Fruit fly (Drosophila melanogaster): ENCODE results near the gene CG15443.

The CG15443 gene

DNA sequence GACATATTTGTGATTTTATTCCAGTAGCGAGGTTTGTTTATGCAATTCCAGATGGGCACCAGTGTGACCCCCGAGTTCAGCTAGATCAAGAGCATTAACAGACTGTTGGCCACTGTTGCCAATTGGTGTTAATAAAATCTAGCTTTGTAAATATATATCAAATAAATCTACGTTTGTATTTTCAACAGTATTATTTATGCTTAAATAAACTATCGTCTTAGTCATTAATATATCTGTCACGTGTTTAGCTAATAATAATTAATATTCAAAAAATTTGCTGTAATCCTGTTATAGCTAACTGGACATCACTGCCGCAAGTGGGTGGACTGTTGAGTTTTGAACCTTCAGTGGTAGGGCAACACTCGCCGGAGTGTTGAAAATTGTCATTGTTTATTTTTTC is 3.7 kb downstream of the CG15443 start, which contains the start of the genes mRpL27 and CG15435 (continued):
- TF ChIP-seq CG7556 (GFP tag; optimal IDR thresholded peaks at IDR 0.05) (peak; percentile 7), Hmx (GFP tag; optimal IDR thresholded peaks at IDR 0.05) (no peak), CG12236 (GFP tag; optimal IDR thresholded peaks at IDR 0.05) (no peak), zen2 (GFP tag; IDR thresholded peaks at IDR 0.05; ENCODE audit: partially characterized antibody) (no peak), CG30431 (GFP tag; optimal IDR thresholded peaks at IDR 0.05) (no peak), CG18764 (GFP tag; optimal IDR thresholded peaks at IDR 0.05) (no peak), stc (GFP tag; IDR thresholded peaks at IDR 0.05) (no peak), Ets65A (GFP tag) (peak; percentile 86), CG11696 (GFP tag; IDR thresholded peaks at IDR 0.05) (no peak), mirr (GFP tag; optimal IDR thresholded peaks at IDR 0.05) (no peak), CG4617 (GFP tag; optimal IDR thresholded peaks at IDR 0.05; ENCODE audit: borderline replicate concordance) (peak; percentile 42), tap (tag; optimal IDR thresholded peaks at IDR 0.05) (no peak), sob (GFP tag; IDR thresholded peaks at IDR 0.05) (no peak), CG17361 (GFP tag; IDR thresholded peaks at IDR 0.05) (peak; percentile 59; the same call in 1 of the 3 replicates), psq (GFP tag; optimal IDR thresholded peaks at IDR 0.05) (no peak)

DNA sequence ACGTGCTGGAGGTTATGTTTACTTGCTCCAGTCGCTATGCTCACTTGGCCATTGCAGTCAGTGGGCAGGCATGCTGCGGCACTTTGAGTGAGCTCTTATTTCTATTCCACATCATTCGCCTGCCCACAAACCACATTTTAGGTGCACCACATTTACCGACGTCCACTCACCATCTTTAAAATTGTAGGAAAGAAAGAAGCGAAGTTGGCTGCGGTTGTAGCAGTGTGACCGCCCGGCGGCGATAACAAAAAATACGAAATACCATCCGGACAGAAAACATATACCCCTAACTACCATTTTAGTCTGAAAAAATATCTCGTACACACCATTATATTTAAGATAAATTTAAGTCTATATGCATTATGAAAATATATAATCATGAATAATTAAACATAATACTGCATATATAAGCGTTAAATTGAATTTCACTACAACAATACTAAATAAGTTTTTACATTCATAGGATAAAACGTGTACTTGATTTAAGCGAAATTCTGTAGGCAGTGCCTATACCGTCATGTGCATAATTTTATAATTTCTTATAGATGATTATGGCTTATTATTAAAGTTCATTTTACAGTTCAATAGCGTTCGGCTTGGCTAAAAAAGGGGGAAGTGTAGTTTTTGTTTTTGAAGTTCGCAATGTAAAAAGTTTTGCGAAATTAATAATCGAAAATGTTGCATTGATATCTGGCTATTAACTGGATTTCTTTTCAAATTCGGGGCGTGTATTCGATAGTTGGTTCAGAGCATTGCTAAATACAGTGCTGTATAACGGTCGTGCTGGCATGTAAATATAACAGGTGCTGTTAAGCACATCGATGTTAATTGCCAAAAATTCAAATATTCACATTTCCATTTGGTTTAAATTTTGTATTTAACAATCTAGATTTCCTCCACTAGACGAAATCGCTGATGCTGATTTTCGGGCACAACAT is 4.9 kb downstream of the CG15443 start, which contains the start of gene RpL27A:
Gene RpL27A, minus strand, starts transcription at position 246 of the 938 bp plus-strand sequence.
- TF ChIP-seq fu2 (GFP tag; optimal IDR thresholded peaks at IDR 0.05) = peak; percentile 63
- peak; percentile 67 for TF ChIP-seq CG30403 (GFP tag; optimal IDR thresholded peaks at IDR 0.05)
- no peak for TF ChIP-seq CG14965 (GFP tag; optimal IDR thresholded peaks at IDR 0.05; ENCODE audit: borderline replicate concordance)
- TF ChIP-seq tx (GFP tag; optimal IDR thresholded peaks at IDR 0.05) = no peak
- TF ChIP-seq lilli (GFP tag; optimal IDR thresholded peaks at IDR 0.05) = peak; percentile 60
- TF ChIP-seq CG11247 (GFP tag; IDR thresholded peaks at IDR 0.05) = peak; percentile 81
- TF ChIP-seq CG17385 (GFP tag; optimal IDR thresholded peaks at IDR 0.05) = peak; percentile 87
- TF ChIP-seq CG12299 (tag; optimal IDR thresholded peaks at IDR 0.05) = peak; percentile 60
- TF ChIP-seq Sry-δ (GFP tag; optimal IDR thresholded peaks at IDR 0.05) = peak; percentile 59
- peak; percentile 56 for TF ChIP-seq Bdp1 (GFP tag; optimal IDR thresholded peaks at IDR 0.05)
- TF ChIP-seq phol (tag; optimal IDR thresholded peaks at IDR 0.05) = peak; percentile 91
- peak; percentile 86 for TF ChIP-seq CG13296 (GFP tag; optimal IDR thresholded peaks at IDR 0.05)
- peak; percentile 94 for TF ChIP-seq CG7357 (GFP tag; IDR thresholded peaks at IDR 0.05)
- peak; percentile 40 for TF ChIP-seq CG7786 (GFP tag; optimal IDR thresholded peaks at IDR 0.05)
- TF ChIP-seq Hand (GFP tag; optimal IDR thresholded peaks at IDR 0.05) = peak; percentile 69
- peak; percentile 36 for TF ChIP-seq bab2 (GFP tag; optimal IDR thresholded peaks at IDR 0.05)
- TF ChIP-seq Rfx (GFP tag; IDR thresholded peaks at IDR 0.05) = peak; percentile 91
- peak; percentile 59 for TF ChIP-seq peb (GFP tag; IDR thresholded peaks at IDR 0.05)
- peak; percentile 87 for TF ChIP-seq Mes4 (GFP tag; optimal IDR thresholded peaks at IDR 0.05)
- TF ChIP-seq CG4617 (GFP tag; optimal IDR thresholded peaks at IDR 0.05; ENCODE audit: borderline replicate concordance) = peak; percentile 44
- peak; percentile 97 for TF ChIP-seq wek (GFP tag; optimal IDR thresholded peaks at IDR 0.05)
- peak; percentile 83 for TF ChIP-seq CG18599 (GFP tag; optimal IDR thresholded peaks at IDR 0.05)
- peak; percentile 61 for TF ChIP-seq CG32772 (GFP tag; IDR thresholded peaks at IDR 0.05)
- peak; percentile 91 for TF ChIP-seq ash1 (GFP tag; optimal IDR thresholded peaks at IDR 0.05)
- peak; percentile 81 for TF ChIP-seq Fer1 (GFP tag; optimal IDR thresholded peaks at IDR 0.05)
- TF ChIP-seq CG10147 (GFP tag; optimal IDR thresholded peaks at IDR 0.05) = peak; percentile 53
- TF ChIP-seq Asciz (GFP tag; optimal IDR thresholded peaks at IDR 0.05) = peak; percentile 79
- no peak for TF ChIP-seq Doc2 (GFP tag; IDR thresholded peaks at IDR 0.05)
- peak; percentile 98 for TF ChIP-seq HLHmδ (GFP tag; optimal IDR thresholded peaks at IDR 0.05)
- TF ChIP-seq E2f1 (GFP tag; IDR thresholded peaks at IDR 0.05) = peak; percentile 71
- peak; percentile 48 for TF ChIP-seq Deaf1 (tag; optimal IDR thresholded peaks at IDR 0.05)
- no peak for TF ChIP-seq sc (optimal IDR thresholded peaks at IDR 0.05)
- TF ChIP-seq sc (GFP tag; optimal IDR thresholded peaks at IDR 0.05) = peak; percentile 63
- peak; percentile 55 for TF ChIP-seq CG5180 (GFP tag; optimal IDR thresholded peaks at IDR 0.05)
- TF ChIP-seq CG10654 (GFP tag; optimal IDR thresholded peaks at IDR 0.05) = peak; percentile 34

All from whole organism, embryonic.